Fruit fly (Drosophila melanogaster) whole organism, embryonic: ENCODE measurements around the gene ph-p.

ENCODE experiments used
- Ada2b ChIP-seq: fragments of 200-800 bp; sonication (Bioruptor generic); IDR thresholded peaks from 2 replicates; pipeline ENCODE4 v1.3.6; 2022; ENCODE audit warnings: missing biosample characterization, missing genetic modification characterization
- C15 ChIP-seq: fragments of 200-800 bp; sonication (Bioruptor generic); IDR thresholded peaks from 3 replicates; pipeline ENCODE4 v1.3.6; 2022; ENCODE audit warnings: missing biosample characterization, missing genetic modification characterization
- CG10267 ChIP-seq: fragments of 200-800 bp; sonication (Bioruptor generic); optimal IDR thresholded peaks from 2 replicates; lab custom pipeline; 2018; ENCODE audit warnings: missing biosample characterization, mild to moderate bottlenecking, missing genetic modification characterization, moderate library complexity
- CG10543 ChIP-seq: fragments of 200-800 bp; sonication (Bioruptor generic); optimal IDR thresholded peaks from 3 replicates; lab custom pipeline; 2017; ENCODE audit warnings: missing biosample characterization, mild to moderate bottlenecking, missing genetic modification characterization, moderate library complexity
- CG11696 ChIP-seq: fragments of 200-800 bp; sonication (Bioruptor generic); IDR thresholded peaks from 2 replicates; pipeline ENCODE4 v1.3.6; 2022; ENCODE audit warnings: missing biosample characterization, missing genetic modification characterization
- CG14050 ChIP-seq: fragments of 200-800 bp; sonication (Bioruptor generic); IDR thresholded peaks from 3 replicates; pipeline ENCODE4 v1.3.6; 2022; ENCODE audit warnings: missing biosample characterization, missing genetic modification characterization
- CG15479 ChIP-seq: fragments of 200-800 bp; sonication (Bioruptor generic); optimal IDR thresholded peaks from 3 replicates; lab custom pipeline; 2019; ENCODE audit warnings: missing biosample characterization, mild to moderate bottlenecking, missing genetic modification characterization, moderate library complexity
- CG1603 ChIP-seq: fragments of 200-800 bp; sonication (Bioruptor generic); optimal IDR thresholded peaks from 2 replicates; lab custom pipeline; 2019; ENCODE audit warnings: missing biosample characterization, mild to moderate bottlenecking, missing genetic modification characterization, moderate library complexity
- CG18764 ChIP-seq: fragments of 200-800 bp; sonication (Bioruptor generic); optimal IDR thresholded peaks from 3 replicates; lab custom pipeline; 2016; ENCODE audit warnings: missing biosample characterization, missing genetic modification characterization
- CG2889 ChIP-seq: fragments of 200-800 bp; sonication (Bioruptor generic); IDR thresholded peaks from 3 replicates; pipeline ENCODE4 v1.3.6; 2022; ENCODE audit warnings: missing biosample characterization, missing genetic modification characterization
- CG4282 ChIP-seq: fragments of 200-800 bp; sonication (Bioruptor generic); optimal IDR thresholded peaks from 2 replicates; lab custom pipeline; 2016; ENCODE audit warnings: missing biosample characterization, missing genetic modification characterization
- CG4854 ChIP-seq: fragments of 200-800 bp; sonication (Bioruptor generic); optimal IDR thresholded peaks from 2 replicates; lab custom pipeline; 2016; ENCODE audit warnings: missing biosample characterization, missing genetic modification characterization, inconsistent platforms
- CrebB ChIP-seq: fragments of 200-800 bp; sonication (Bioruptor generic); optimal IDR thresholded peaks from 3 replicates; lab custom pipeline; 2018; ENCODE audit warnings: missing biosample characterization, mild to moderate bottlenecking, missing genetic modification characterization
- Dp ChIP-seq: fragments of 200-800 bp; sonication (Bioruptor generic); optimal IDR thresholded peaks from 2 replicates; lab custom pipeline; 2018; ENCODE audit warnings: missing biosample characterization, mild to moderate bottlenecking, missing genetic modification characterization, moderate library complexity
- Fer3 ChIP-seq: fragments of 200-800 bp; sonication (Bioruptor generic); optimal IDR thresholded peaks from 2 replicates; lab custom pipeline; 2018; ENCODE audit warnings: missing biosample characterization, mild to moderate bottlenecking, missing genetic modification characterization, moderate library complexity
- Hey ChIP-seq: fragments of 200-800 bp; sonication (Bioruptor generic); optimal IDR thresholded peaks from 3 replicates; lab custom pipeline; 2018; ENCODE audit warnings: missing biosample characterization, mild to moderate bottlenecking, missing genetic modification characterization
- HmgD ChIP-seq: fragments of 200-800 bp; sonication (Bioruptor generic); optimal IDR thresholded peaks from 3 replicates; lab custom pipeline; 2016; ENCODE audit warnings: missing biosample characterization, missing genetic modification characterization
- HmgZ ChIP-seq: fragments of 200-800 bp; sonication (Bioruptor generic); optimal IDR thresholded peaks from 2 replicates; lab custom pipeline; 2018; ENCODE audit warnings: missing biosample characterization, mild to moderate bottlenecking, missing genetic modification characterization
- Hr3 ChIP-seq: fragments of 200-800 bp; sonication (Bioruptor generic); optimal IDR thresholded peaks from 3 replicates; lab custom pipeline; 2016; ENCODE audit warnings: missing biosample characterization, missing genetic modification characterization
- Hr39 ChIP-seq: fragments of >200 bp; optimal IDR thresholded peaks from 2 replicates; lab custom pipeline; 2017
- Lim3 ChIP-seq: fragments of 200-800 bp; sonication (Bioruptor generic); IDR thresholded peaks from 2 replicates; pipeline ENCODE4 v1.3.6; 2022; ENCODE audit warnings: missing biosample characterization, missing genetic modification characterization
- Mes4 ChIP-seq: fragments of 200-800 bp; sonication (Bioruptor generic); optimal IDR thresholded peaks from 2 replicates; lab custom pipeline; 2016; ENCODE audit warnings: missing biosample characterization, missing genetic modification characterization
- Nf-YB ChIP-seq: fragments of 200-800 bp; sonication (Bioruptor generic); optimal IDR thresholded peaks from 3 replicates; lab custom pipeline; 2019; ENCODE audit warnings: missing biosample characterization, mild to moderate bottlenecking, missing genetic modification characterization, moderate library complexity
- Nf-YC ChIP-seq: fragments of 200-800 bp; optimal IDR thresholded peaks from 3 replicates; lab custom pipeline; 2019; ENCODE audit warnings: missing biosample characterization, mild to moderate bottlenecking, missing genetic modification characterization, moderate library complexity
- Ravus ChIP-seq: fragments of 200-800 bp; sonication (Bioruptor generic); IDR thresholded peaks from 2 replicates; pipeline ENCODE4 v1.3.6; 2022; ENCODE audit warnings: missing biosample characterization, missing genetic modification characterization
- Scr ChIP-seq: fragments of 200-800 bp; sonication (Bioruptor generic); IDR thresholded peaks from 2 replicates; pipeline ENCODE4 v1.3.6; 2022; ENCODE audit warnings: missing biosample characterization, missing genetic modification characterization; ENCODE audit not compliant: partially characterized antibody
- Six4 ChIP-seq: fragments of 200-800 bp; sonication (Bioruptor generic); optimal IDR thresholded peaks from 2 replicates; lab custom pipeline; 2016; ENCODE audit warnings: missing biosample characterization, missing genetic modification characterization
- Sry-δ ChIP-seq: fragments of 200-800 bp; sonication (Bioruptor generic); optimal IDR thresholded peaks from 2 replicates; lab custom pipeline; 2016; ENCODE audit warnings: missing biosample characterization, missing genetic modification characterization
- Tbp ChIP-seq: fragments of >200 bp; optimal IDR thresholded peaks from 2 replicates; lab custom pipeline; 2018; ENCODE audit warnings: missing biosample characterization, missing genetic modification characterization
- Trl ChIP-seq, 3 experiments: fragments of >200 bp in 2 of 3; fragments of 200-800 bp in 1 of 3; sonication (Bioruptor generic) in 1 of 3; optimal IDR thresholded peaks; 2 replicates in 1 of 3; 3 replicates in 2 of 3; lab custom pipeline; 2016 to 2017; ENCODE audit warnings: missing biosample characterization in 1 of 3, missing genetic modification characterization in 1 of 3
- bbx ChIP-seq: fragments of 200-800 bp; sonication (Bioruptor generic); IDR thresholded peaks from 2 replicates; pipeline ENCODE4 v1.3.6; 2022; ENCODE audit warnings: missing biosample characterization, missing genetic modification characterization; ENCODE audit not compliant: partially characterized antibody
- cad ChIP-seq: fragments of >200 bp; optimal IDR thresholded peaks from 2 replicates; lab custom pipeline; 2017; ENCODE audit warnings: missing biosample characterization, missing genetic modification characterization
- gce ChIP-seq: fragments of 200-800 bp; sonication (Bioruptor generic); IDR thresholded peaks from 3 replicates; pipeline ENCODE4 v1.3.6; 2022; ENCODE audit warnings: missing biosample characterization, missing genetic modification characterization
- grau ChIP-seq: fragments of 200-800 bp; optimal IDR thresholded peaks from 3 replicates; lab custom pipeline; 2019; ENCODE audit warnings: missing biosample characterization, mild to moderate bottlenecking, missing genetic modification characterization, moderate library complexity
- grn ChIP-seq: fragments of 200-800 bp; sonication (Bioruptor generic); optimal IDR thresholded peaks from 3 replicates; lab custom pipeline; 2017; ENCODE audit warnings: missing biosample characterization, missing genetic modification characterization
- hb ChIP-seq: fragments of 200-800 bp; sonication (Bioruptor generic); IDR thresholded peaks from 3 replicates; pipeline ENCODE4 v1.3.6; 2022; ENCODE audit warnings: missing biosample characterization, missing genetic modification characterization; ENCODE audit not compliant: partially characterized antibody
- kay ChIP-seq: fragments of 200-800 bp; sonication (Bioruptor generic); optimal IDR thresholded peaks from 2 replicates; lab custom pipeline; 2016; ENCODE audit warnings: missing biosample characterization, missing genetic modification characterization
- nom ChIP-seq: fragments of 200-800 bp; sonication (Bioruptor generic); optimal IDR thresholded peaks from 2 replicates; lab custom pipeline; 2017; ENCODE audit warnings: missing biosample characterization, missing genetic modification characterization, mild to moderate bottlenecking, moderate library complexity, missing genetic modification reagents
- repo ChIP-seq: fragments of 200-800 bp; sonication (Bioruptor generic); optimal IDR thresholded peaks from 2 replicates; lab custom pipeline; 2016; ENCODE audit warnings: missing biosample characterization, missing genetic modification characterization
- sd ChIP-seq: fragments of 200-800 bp; sonication (Bioruptor generic); optimal IDR thresholded peaks from 3 replicates; lab custom pipeline; 2018; ENCODE audit warnings: missing biosample characterization, mild to moderate bottlenecking, missing genetic modification characterization, moderate library complexity
- seq ChIP-seq: fragments of 200-800 bp; sonication (Bioruptor generic); IDR thresholded peaks from 2 replicates; pipeline ENCODE4 v1.3.6; 2022; ENCODE audit warnings: missing biosample characterization, missing genetic modification characterization
- sna ChIP-seq: fragments of 200-800 bp; sonication (Bioruptor generic); IDR thresholded peaks from 2 replicates; pipeline ENCODE4 v1.3.6; 2022; ENCODE audit warnings: missing biosample characterization, missing genetic modification characterization; ENCODE audit not compliant: partially characterized antibody
- sug ChIP-seq: fragments of 200-800 bp; optimal IDR thresholded peaks from 2 replicates; lab custom pipeline; 2019; ENCODE audit warnings: missing biosample characterization, mild to moderate bottlenecking, missing genetic modification characterization, moderate library complexity
- tll ChIP-seq, 2 experiments: fragments of 200-800 bp in 1 of 2; fragments of >200 bp in 1 of 2; sonication (Bioruptor generic) in 1 of 2; optimal IDR thresholded peaks; 2 replicates each; lab custom pipeline; 2017 to 2019; ENCODE audit warnings: missing biosample characterization in 2 of 2, missing genetic modification characterization in 2 of 2, mild to moderate bottlenecking in 1 of 2, moderate library complexity in 1 of 2
- vvl ChIP-seq: fragments of 200-800 bp; sonication (Bioruptor generic); IDR thresholded peaks from 2 replicates; pipeline ENCODE4 v1.3.6; 2022; ENCODE audit warnings: missing biosample characterization, missing genetic modification characterization
- yki ChIP-seq: fragments of >200 bp; optimal IDR thresholded peaks from 3 replicates; lab custom pipeline; 2018
- zen ChIP-seq: fragments of 200-800 bp; sonication (Bioruptor generic); optimal IDR thresholded peaks from 3 replicates; lab custom pipeline; 2018; ENCODE audit warnings: missing biosample characterization, mild to moderate bottlenecking, missing genetic modification characterization, moderate library complexity

ph-p gene

dm6 chrX:2145114-2145513 is 6.9 kb upstream of the ph-p start, which contains the start of gene Pgd (continued):
- TF ChIP-seq Sry-δ (GFP tag; lab: Kevin White, UChicago) (peak; percentile 59), Scr (GFP tag; lab: Robert Waterston, UW) (peak; percentile 44), sna (GFP tag; lab: Robert Waterston, UW) (peak; percentile 55), Fer3 (tag; lab: Kevin White, UChicago) (no peak), nom (peak; percentile 58)

dm6 chrX:2142935-2143312 is 4.8 kb upstream of the ph-p start:
- TF ChIP-seq Hr39 (no peak), HmgD (GFP tag; lab: Kevin White, UChicago) (no peak), Hr3 (GFP tag; lab: Kevin White, UChicago) (no peak), Nf-YC (peak; percentile 94), seq (GFP tag; lab: Robert Waterston, UW) (peak; percentile 47; the same call in 1 of the 2 replicates), Nf-YB (GFP tag; lab: Kevin White, UChicago) (peak; percentile 94), gce (GFP tag; lab: Robert Waterston, UW) (no peak)
- TF ChIP-seq, all 482 proteins: peak for 3

dm6 chrX:2142275-2142934 is 4.2 kb upstream of the ph-p start:
- TF ChIP-seq hb (GFP tag; lab: Robert Waterston, UW) = no peak
- peak; percentile 39 for TF ChIP-seq zen (tag; lab: Kevin White, UChicago)
- TF ChIP-seq repo (GFP tag; lab: Kevin White, UChicago) = no peak
- TF ChIP-seq tll (GFP tag; optimal IDR thresholded peaks at IDR 0.05; lab: Kevin White, UChicago) = peak in 1 of 2 experiments; percentile 80
- no peak for TF ChIP-seq CG10267 (tag; lab: Kevin White, UChicago)
- TF ChIP-seq CG18764 = no peak
- TF ChIP-seq vvl = 0 out of 2 replicates have a peak, but pooled peaks have one; percentile 10
- TF ChIP-seq Trl (optimal IDR thresholded peaks at IDR 0.05; lab: Kevin White, UChicago) = no peak
- no peak for TF ChIP-seq Trl (GFP tag; optimal IDR thresholded peaks at IDR 0.05; lab: Kevin White, UChicago)
- peak; percentile 96 for TF ChIP-seq CG15479 (GFP tag; lab: Kevin White, UChicago)
- TF ChIP-seq yki (lab: Kevin White, UChicago) = no peak
- TF ChIP-seq sd (tag; lab: Kevin White, UChicago) = peak; percentile 11
- no peak for TF ChIP-seq Ravus (GFP tag; lab: Robert Waterston, UW)
- peak; percentile 95 for TF ChIP-seq cad (GFP tag; lab: Kevin White, UChicago)
- no peak for TF ChIP-seq CG4282
- no peak for TF ChIP-seq bbx (GFP tag; lab: Robert Waterston, UW)
- peak; percentile 1; the same call in 1 of the 2 replicates for TF ChIP-seq Ada2b (GFP tag; lab: Robert Waterston, UW)
- TF ChIP-seq HmgD (GFP tag; lab: Kevin White, UChicago) = no peak
- peak; percentile 47 for TF ChIP-seq HmgZ (tag; lab: Kevin White, UChicago)
- peak; percentile 56 for TF ChIP-seq Hey (tag; lab: Kevin White, UChicago)
- TF ChIP-seq sug (tag; lab: Kevin White, UChicago) = peak; percentile 60
- TF ChIP-seq CG2889 = no peak
- peak; percentile 47 for TF ChIP-seq CG10543

dm6 chrX:2141854-2142216 is 3.7 kb upstream of the ph-p start:
- TF ChIP-seq Dp (GFP tag; lab: Kevin White, UChicago) (no peak), Six4 (GFP tag; lab: Kevin White, UChicago) (no peak), CG1603 (tag; lab: Kevin White, UChicago) (peak; percentile 60), CG14050 (GFP tag; lab: Robert Waterston, UW) (peak; percentile 46; the same call in 1 of the 3 replicates), Lim3 (GFP tag; lab: Robert Waterston, UW) (no peak), CrebB (tag; lab: Kevin White, UChicago) (peak; percentile 55), kay (GFP tag; lab: Kevin White, UChicago) (peak; percentile 16), Mes4 (GFP tag; lab: Kevin White, UChicago) (no peak), grn (GFP tag; lab: Kevin White, UChicago) (peak; percentile 72), CG4854 (GFP tag; lab: Kevin White, UChicago) (no peak), Tbp (no peak), CG11696 (GFP tag; lab: Robert Waterston, UW) (0 out of 2 replicates have a peak, but pooled peaks have one; percentile 7), grau (tag; lab: Kevin White, UChicago) (peak; percentile 68), C15 (GFP tag; lab: Robert Waterston, UW) (no peak)
